Worm (Caenorhabditis elegans) whole organism, L4/young adult: ENCODE measurements around the gene T05A8.11.

ENCODE experiments used
- W03F9.2 ChIP-seq: fragments of 150-350 bp; optimal IDR thresholded peaks from 2 replicates; lab custom pipeline; 2014; ENCODE audit warnings: missing biosample characterization, missing genetic modification characterization
- him-1 ChIP-seq: sonication (generic microtip); optimal IDR thresholded peaks from 2 replicates; lab custom pipeline; 2016; ENCODE audit warnings: missing genotype, missing genetic modification reagents, missing genetic modification characterization, missing compliant biosample characterization

- no peak for TF ChIP-seq him-1 (tag; lab: Kevin White, UChicago)
- no peak for TF ChIP-seq W03F9.2 (tag; lab: Kevin White, UChicago)
Observed at ce11 chrII:2719212-2719611, 6.2 kb downstream of the T05A8.11 start.
